Fruit fly (Drosophila melanogaster) whole organism, larva: ENCODE measurements around the gene dmrt93B.

ENCODE experiments used
- noc ChIP-seq: fragments of 200-800 bp; sonication (Bioruptor generic); optimal IDR thresholded peaks from 3 replicates; lab custom pipeline; 2019; ENCODE audit warnings: missing biosample characterization, mild to moderate bottlenecking, missing genetic modification characterization, moderate library complexity

The dmrt93B gene

dm6 chr3R:21124225-21124624, 50.4 kb downstream of the dmrt93B start:
- TF ChIP-seq noc (tag; lab: Kevin White, UChicago) = no peak
